Worm (Caenorhabditis elegans): Measurements from ENCODE around the gene his-17.
"Not testable (repeated sequence)": the region's sequence is repeated elsewhere in the genome, so short reads cannot be mapped to it uniquely, and the experiment has no call there.

his-17 gene

DNA sequence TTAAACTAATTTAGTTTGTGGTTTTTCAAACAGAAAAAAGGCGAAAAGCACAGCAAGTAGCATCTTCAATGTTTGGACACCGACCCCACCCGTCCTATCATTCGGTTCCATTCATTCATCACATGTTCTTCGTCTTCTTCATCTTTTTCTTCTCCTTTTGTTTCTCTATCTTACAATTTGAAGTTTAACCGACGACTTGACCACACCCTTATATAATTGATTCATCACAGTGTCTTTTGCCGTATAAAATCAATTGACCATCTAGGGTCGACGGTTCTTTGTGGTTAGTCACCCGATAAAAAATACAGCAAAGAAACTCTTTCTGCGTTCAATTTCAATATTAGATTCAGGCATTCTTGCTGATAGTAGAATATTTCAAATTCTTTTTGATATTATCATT is 37.3 kb upstream of the his-17 start:
- TF ChIP-seq dao-5 (tag; optimal IDR thresholded peaks at IDR 0.05) (no peak), W03F9.2 (tag; optimal IDR thresholded peaks at IDR 0.05) (no peak)

DNA sequence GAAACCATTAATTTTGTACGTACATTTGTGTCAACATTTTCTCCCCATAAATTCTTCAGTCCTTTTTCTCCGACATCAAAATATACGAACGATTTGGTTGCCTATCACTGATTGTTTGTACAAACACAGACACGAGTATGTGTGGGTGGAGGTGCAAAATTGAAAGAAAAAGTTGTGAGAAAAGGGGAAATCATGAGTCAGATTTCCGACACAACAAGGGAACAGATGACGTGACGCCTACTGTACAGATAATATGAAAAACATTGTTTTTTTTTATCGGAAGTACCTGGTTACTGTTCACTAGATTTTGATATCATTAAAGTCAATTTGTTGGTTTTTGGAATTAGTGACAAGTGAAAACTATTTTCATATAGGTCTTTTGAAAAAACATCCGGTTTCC is 36.5 kb upstream of the his-17 start:
- TF ChIP-seq W03F9.2 (tag; optimal IDR thresholded peaks at IDR 0.05) (no peak), dao-5 (tag; optimal IDR thresholded peaks at IDR 0.05) (no peak), him-1 (tag; optimal IDR thresholded peaks at IDR 0.05) (no peak)

DNA sequence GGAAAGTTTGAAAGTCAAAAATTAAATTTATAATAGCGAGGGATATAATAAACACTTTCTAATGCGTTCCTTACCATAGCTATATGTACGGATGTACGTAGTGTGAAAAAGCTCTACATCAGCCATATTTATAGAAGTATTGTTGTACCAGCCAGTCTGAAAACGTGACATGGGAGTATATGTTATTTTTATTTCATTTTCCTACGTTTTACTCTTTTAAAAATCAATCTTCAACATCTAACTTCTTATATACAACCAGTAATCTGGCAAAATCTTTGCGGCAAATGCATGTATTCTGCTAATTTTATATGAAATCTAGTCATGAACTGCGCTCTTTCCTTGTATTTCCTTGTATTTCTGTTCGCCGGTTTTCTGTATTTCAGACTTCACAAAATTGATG is 34.5 kb upstream of the his-17 start, which contains the start of gene H14N18.2:
Gene H14N18.2 (plus strand): TSS at position 301 of the 400 bp plus-strand sequence.
- no peak for TF ChIP-seq W03F9.2 (tag; optimal IDR thresholded peaks at IDR 0.05)
- TF ChIP-seq him-1 (tag; optimal IDR thresholded peaks at IDR 0.05): no peak
- no peak for TF ChIP-seq dao-5 (tag; optimal IDR thresholded peaks at IDR 0.05)

DNA sequence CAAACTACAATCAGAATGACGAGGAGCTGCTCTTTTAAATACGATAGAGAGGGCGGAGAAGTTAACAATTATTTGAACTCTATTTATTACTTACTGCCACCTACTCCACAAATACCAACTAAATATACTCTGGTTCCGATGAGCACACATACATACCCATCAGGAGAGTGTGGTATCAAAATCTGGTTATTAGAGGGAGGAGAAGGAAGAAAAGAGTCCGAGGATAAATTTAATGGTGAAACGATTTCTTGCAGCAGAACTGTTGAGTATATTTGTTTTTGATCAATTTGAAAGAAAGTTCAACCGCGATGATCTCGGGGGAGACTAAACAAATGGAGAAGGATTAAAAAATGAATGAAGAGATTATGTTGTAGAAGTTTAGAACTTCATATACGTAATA is 31.2 kb upstream of the his-17 start, which contains the start of gene H14N18.4:
Gene H14N18.4 (minus strand): TSS at position 12 of the 400 bp plus-strand sequence.
- TF ChIP-seq him-1 (tag; optimal IDR thresholded peaks at IDR 0.05) (no peak), W03F9.2 (tag; optimal IDR thresholded peaks at IDR 0.05) (no peak)

DNA sequence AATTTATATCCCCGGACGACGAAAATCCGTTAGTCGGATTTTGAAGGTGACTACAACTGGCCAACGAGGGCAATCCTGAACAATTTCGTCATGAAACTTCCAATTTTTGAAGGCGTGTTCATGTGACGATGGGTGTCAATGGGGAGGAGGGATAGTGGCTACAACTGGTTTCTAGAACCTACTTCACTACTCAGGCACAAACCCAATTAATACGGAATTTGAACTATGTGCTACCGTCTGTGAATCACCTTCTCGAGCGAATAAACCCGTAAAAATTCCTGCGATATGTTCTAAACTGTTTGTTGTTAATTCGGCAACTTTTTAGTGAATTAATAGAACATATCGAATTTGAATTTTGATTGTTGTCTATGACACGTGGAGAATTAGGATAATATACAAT is 29.9 kb upstream of the his-17 start:
- TF ChIP-seq dao-5 (tag; optimal IDR thresholded peaks at IDR 0.05) (no peak), him-1 (tag; optimal IDR thresholded peaks at IDR 0.05) (no peak), W03F9.2 (tag; optimal IDR thresholded peaks at IDR 0.05) (no peak)

DNA sequence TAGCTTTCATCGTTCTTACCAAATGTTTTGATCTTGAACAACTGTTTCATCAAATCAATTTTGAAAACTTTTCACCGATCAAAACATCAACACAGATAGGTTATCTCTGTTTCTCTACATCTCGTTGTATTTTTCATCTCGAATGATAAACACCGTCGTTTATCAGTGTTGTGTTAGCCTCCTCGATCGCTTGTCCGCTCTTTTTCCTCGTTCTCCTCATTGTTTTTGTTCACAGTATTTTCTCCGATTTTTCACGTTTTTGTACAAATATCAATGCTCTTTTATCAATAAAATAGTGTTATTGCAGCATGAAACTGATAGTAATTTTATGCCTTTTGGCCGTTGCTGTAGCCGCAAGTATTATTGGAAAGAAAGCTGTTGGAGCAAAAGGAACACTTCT is 25.0 kb upstream of the his-17 start, which contains the start of gene ttr-47:
Gene ttr-47 (plus strand): TSS at position 308 of the 400 bp plus-strand sequence.
- TF ChIP-seq him-1 (tag; optimal IDR thresholded peaks at IDR 0.05): no peak
- no peak for TF ChIP-seq dao-5 (tag; optimal IDR thresholded peaks at IDR 0.05)
- TF ChIP-seq W03F9.2 (tag; optimal IDR thresholded peaks at IDR 0.05): no peak

DNA sequence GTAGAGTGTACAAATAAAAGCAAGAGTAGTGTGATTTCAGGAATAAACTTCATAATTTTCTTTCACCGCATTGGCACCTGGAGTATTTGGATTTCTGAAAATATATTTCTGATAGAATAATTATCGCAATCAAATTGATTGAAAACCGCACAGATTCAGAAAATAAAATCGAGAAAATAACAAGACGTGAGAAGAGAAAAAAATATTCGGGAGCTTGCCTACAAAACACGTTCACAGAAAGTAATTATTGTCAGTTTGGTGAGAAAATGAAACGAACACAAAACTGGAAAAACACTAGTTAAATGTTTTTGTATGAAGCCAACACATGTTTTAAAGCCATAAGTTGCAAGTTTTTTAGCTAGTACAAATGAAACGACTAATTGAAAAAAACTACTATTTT is 16.1 kb upstream of the his-17 start, which contains the start of gene mod-1:
Gene mod-1 (minus strand): TSS at position 101 of the 400 bp plus-strand sequence.
- TF ChIP-seq him-1 (tag; optimal IDR thresholded peaks at IDR 0.05): no peak

DNA sequence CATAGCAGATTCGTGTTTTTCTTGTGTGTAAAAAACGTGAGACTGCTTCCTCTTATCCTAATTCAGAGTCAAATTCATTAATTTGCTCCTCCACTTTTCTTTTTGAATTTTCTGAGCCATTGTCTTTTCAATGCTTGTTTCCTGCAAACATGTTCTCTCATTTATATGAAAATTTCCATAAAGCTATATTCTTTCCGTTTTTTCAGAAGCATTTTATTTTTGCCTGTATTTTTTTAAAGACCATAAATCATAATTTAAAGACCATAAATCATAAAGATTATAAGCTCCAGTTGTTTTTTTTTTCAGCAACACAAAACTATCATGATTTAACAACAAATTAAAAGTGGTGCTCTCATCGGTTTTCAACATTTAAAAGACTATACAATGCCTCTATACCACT is 9.1 kb upstream of the his-17 start, which contains the start of gene frpr-11:
Gene frpr-11 (plus strand): TSS at position 301 of the 400 bp plus-strand sequence.
- TF ChIP-seq him-1 (tag; optimal IDR thresholded peaks at IDR 0.05) (no peak), dao-5 (tag; optimal IDR thresholded peaks at IDR 0.05) (no peak), W03F9.2 (tag; optimal IDR thresholded peaks at IDR 0.05) (no peak)

DNA sequence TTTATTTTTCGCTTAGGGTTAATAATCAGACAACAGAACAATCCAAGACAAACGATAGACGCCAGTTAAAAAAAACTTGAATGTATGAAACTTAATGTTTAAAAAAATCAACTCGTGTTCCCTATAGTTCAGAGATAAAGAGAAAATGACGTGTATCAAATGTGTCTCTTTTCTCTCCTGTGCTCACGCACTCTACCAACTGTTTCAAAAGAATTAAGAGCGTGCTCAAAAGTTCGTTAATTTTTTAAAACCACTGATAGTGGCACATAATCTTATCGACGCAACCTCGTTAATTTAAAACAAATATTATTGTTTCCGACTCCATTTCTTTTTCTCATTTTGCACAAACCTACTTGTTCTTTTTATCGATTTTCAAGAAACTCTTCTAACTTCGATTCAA is 7.9 kb upstream of the his-17 start:
- TF ChIP-seq dao-5 (tag; optimal IDR thresholded peaks at IDR 0.05): no peak
- no peak for TF ChIP-seq him-1 (tag; optimal IDR thresholded peaks at IDR 0.05)

DNA sequence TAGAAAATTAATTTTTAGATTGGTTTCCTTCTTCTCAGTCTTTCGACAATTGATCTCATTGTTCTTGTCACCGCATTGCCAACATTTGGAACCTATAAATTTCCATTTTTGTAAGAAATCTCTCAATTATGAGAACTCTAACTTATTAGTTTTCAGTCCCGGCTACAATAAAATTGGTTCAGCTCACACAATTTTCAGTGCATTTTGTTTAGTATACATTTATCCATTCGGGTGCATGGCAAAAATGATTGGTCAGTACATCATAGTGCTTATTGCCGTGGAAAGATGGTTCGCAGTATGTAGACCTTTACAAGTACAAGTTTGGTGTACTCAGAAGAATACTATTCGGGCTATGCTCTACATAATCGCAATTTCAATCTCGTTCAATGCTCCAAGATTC is 6.1 kb upstream of the his-17 start:
- TF ChIP-seq him-1 (tag; optimal IDR thresholded peaks at IDR 0.05) (no peak), W03F9.2 (tag; optimal IDR thresholded peaks at IDR 0.05) (no peak), dao-5 (tag; optimal IDR thresholded peaks at IDR 0.05) (no peak)

DNA sequence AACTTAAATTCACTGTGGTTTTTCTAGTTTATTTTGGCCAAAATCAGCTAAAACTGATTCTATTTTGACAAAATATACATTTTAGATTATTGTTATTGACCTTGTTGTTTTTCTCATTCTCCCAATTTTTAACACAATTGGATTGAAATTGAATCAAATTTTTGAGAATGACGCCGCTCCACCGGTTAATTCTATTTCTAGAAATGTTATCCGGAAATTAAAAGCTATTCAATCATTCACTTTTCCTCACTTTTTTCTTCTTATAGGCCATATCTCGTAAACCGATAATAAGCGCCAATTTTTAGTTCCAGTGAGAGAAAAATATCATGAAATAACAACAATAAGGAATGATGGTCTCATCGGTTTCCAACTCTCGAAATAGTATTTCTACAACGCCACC is 4.9 kb upstream of the his-17 start, which contains the start of gene frpr-12:
Gene frpr-12 (plus strand): TSS at position 301 of the 400 bp plus-strand sequence.
- TF ChIP-seq him-1 (tag; optimal IDR thresholded peaks at IDR 0.05): no peak
- no peak for TF ChIP-seq W03F9.2 (tag; optimal IDR thresholded peaks at IDR 0.05)
- TF ChIP-seq dao-5 (tag; optimal IDR thresholded peaks at IDR 0.05): no peak

DNA sequence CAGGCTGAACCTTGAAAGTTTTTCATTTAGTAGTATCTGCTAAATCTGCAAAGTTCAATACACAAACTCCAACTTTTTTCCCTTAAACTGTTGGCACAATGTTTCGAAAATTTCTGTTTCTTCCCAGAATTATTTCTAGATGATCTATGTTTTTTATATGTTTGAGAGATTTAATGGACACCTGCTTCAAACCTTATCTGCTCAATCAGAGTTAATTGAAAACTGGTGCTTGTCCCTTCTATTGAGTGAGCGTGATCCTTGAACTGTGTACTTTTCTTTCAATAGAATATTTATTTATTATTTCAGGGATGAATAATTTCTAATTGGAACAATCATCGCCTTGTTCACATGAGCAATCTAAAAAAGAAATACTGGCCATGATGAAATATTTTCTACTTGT is 964 bp upstream of the his-17 start, which contains the start of gene frpr-13:
Gene frpr-13 (plus strand): TSS at position 301 of the 400 bp plus-strand sequence.
- TF ChIP-seq W03F9.2 (tag; optimal IDR thresholded peaks at IDR 0.05) (no peak), him-1 (tag; optimal IDR thresholded peaks at IDR 0.05) (no peak), dao-5 (tag; optimal IDR thresholded peaks at IDR 0.05) (no peak)

DNA sequence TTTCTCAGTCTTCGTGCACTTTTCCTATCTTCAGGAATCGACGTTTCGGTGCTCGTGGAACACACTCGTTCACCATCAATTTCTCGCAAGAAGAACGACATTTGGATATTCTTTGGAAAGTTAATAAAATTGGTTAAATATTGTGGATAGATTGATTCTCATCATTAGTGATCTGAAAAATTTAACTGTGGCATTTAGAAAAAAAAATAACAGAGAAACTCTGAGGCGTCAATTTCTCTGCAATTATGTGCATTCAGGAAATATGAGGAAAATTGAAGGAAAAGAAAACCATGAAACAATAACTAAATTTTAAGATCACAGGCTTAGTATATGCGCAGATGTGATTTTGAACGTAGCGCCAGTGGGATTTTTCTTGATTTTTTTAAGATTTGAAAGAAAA is 35.8 kb downstream of the his-17 start, which contains the start of gene F07B7.12:
Gene F07B7.12 (minus strand): TSS at position 101 of the 400 bp plus-strand sequence.
- not testable (repeated sequence) for TF ChIP-seq W03F9.2, dao-5, him-1 (tag; optimal IDR thresholded peaks at IDR 0.05)

Measured in whole organism, L4/young adult.